Fruit fly (Drosophila melanogaster): Measurements from ENCODE around the gene ChAT.

ChAT gene

dm6 chr3R:18738086-18738485 lies 32.8 kb downstream of the ChAT start (continued):
- TF ChIP-seq lbe (GFP tag; optimal IDR thresholded peaks at IDR 0.05) (no peak), kni (GFP tag; optimal IDR thresholded peaks at IDR 0.05) (no peak), chif (GFP tag; optimal IDR thresholded peaks at IDR 0.05) (no peak), H15 (GFP tag; IDR thresholded peaks at IDR 0.05) (peak; percentile 34; the same call in 1 of the 3 replicates), run (tag; optimal IDR thresholded peaks at IDR 0.05) (no peak), tin (GFP tag; optimal IDR thresholded peaks at IDR 0.05) (no peak), CG1233 (GFP tag; optimal IDR thresholded peaks at IDR 0.05) (no peak), CG10274 (GFP tag; optimal IDR thresholded peaks at IDR 0.05) (no peak), bcd (GFP tag; optimal IDR thresholded peaks at IDR 0.05) (no peak), CG8478 (optimal IDR thresholded peaks at IDR 0.05) (no peak), CG32767 (GFP tag; IDR thresholded peaks at IDR 0.05) (no peak), psq (GFP tag; optimal IDR thresholded peaks at IDR 0.05) (no peak), Chrac-16 (GFP tag; optimal IDR thresholded peaks at IDR 0.05) (no peak), Scr (GFP tag; IDR thresholded peaks at IDR 0.05; ENCODE audit: partially characterized antibody) (peak; percentile 52), Stat92E (GFP tag; optimal IDR thresholded peaks at IDR 0.05) (no peak), CG12236 (GFP tag; optimal IDR thresholded peaks at IDR 0.05) (no peak), CG11560 (tag; IDR thresholded peaks at IDR 0.05) (no peak), CG31441 (GFP tag; IDR thresholded peaks at IDR 0.05) (no peak), Hey (tag; optimal IDR thresholded peaks at IDR 0.05) (no peak)

DNA sequence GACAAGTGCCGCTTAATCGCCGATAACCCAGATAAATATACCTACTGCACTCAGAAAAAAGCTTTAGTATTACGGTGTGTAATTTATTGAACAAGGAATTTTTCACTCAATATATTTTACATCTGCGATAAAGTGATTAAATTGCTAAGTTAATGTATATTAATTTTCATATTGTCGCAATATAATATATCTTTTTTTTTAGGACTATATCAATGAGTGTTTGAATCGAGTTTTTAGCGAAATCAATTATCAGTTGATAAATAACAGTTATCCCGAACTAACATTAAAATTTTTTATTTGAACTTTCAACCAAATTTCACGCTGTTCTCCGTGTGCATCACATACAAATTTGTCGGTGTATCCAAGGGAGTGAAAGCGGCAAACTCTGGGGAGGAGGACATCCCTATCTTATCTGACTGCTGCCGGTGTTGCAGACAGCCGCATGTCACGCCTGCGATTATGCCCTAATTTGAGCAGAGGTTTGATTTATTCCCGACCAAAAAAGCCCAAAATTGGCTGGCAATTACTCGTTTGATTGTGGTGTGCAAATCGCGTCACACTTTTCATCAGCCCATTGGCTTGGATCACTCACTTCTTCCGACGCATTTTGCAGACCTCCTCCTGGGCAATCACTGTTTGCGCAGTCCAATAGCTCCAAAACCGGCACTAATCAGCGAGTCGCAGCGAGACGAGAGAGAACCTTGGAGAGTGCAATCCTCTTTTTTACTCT lies 33.6 kb downstream of the ChAT start:
- TF ChIP-seq CG7556 (GFP tag; optimal IDR thresholded peaks at IDR 0.05) (no peak), kah (GFP tag; optimal IDR thresholded peaks at IDR 0.05) (no peak), CG16815 (GFP tag; optimal IDR thresholded peaks at IDR 0.05) (no peak), Lpt (GFP tag; optimal IDR thresholded peaks at IDR 0.05) (no peak), crol (GFP tag; IDR thresholded peaks at IDR 0.05) (no peak), Sox102F (GFP tag; optimal IDR thresholded peaks at IDR 0.05) (peak; percentile 14), Med (GFP tag) (peak; percentile 25), psq (GFP tag; optimal IDR thresholded peaks at IDR 0.05) (no peak), mld (GFP tag; IDR thresholded peaks at IDR 0.05; ENCODE audit: partially characterized antibody) (no peak), fu2 (GFP tag; optimal IDR thresholded peaks at IDR 0.05) (no peak), amos (GFP tag; IDR thresholded peaks at IDR 0.05; ENCODE audit: partially characterized antibody) (no peak), CG10979 (tag; optimal IDR thresholded peaks at IDR 0.05) (peak; percentile 1), CG9609 (GFP tag; optimal IDR thresholded peaks at IDR 0.05) (no peak), Pdp1 (GFP tag; optimal IDR thresholded peaks at IDR 0.05) (no peak), hb (GFP tag; IDR thresholded peaks at IDR 0.05; ENCODE audit: partially characterized antibody) (0 out of 3 replicates have a peak, but pooled peaks have one; percentile 52), Fer1 (GFP tag; optimal IDR thresholded peaks at IDR 0.05) (no peak), Hr51 (GFP tag; optimal IDR thresholded peaks at IDR 0.05) (no peak), br (optimal IDR thresholded peaks at IDR 0.05) (no peak), CG5953 (GFP tag; IDR thresholded peaks at IDR 0.05) (no peak), bigmax (GFP tag; optimal IDR thresholded peaks at IDR 0.05) (no peak), CG2116 (GFP tag; optimal IDR thresholded peaks at IDR 0.05) (no peak), CG3995 (GFP tag; optimal IDR thresholded peaks at IDR 0.05) (peak; percentile 36), CG6654 (GFP tag; optimal IDR thresholded peaks at IDR 0.05) (peak; percentile 85), ken (GFP tag; IDR thresholded peaks at IDR 0.05) (no peak), sens (GFP tag) (peak; percentile 56), Nf-YA (GFP tag; IDR thresholded peaks at IDR 0.05) (no peak), D19B (GFP tag; optimal IDR thresholded peaks at IDR 0.05) (no peak), CG32772 (GFP tag; IDR thresholded peaks at IDR 0.05) (no peak), Trl (optimal IDR thresholded peaks at IDR 0.05) (peak in 1 of 2 experiments; percentile 36), Trl (GFP tag; optimal IDR thresholded peaks at IDR 0.05) (no peak), CG15514 (GFP tag; optimal IDR thresholded peaks at IDR 0.05) (no peak), lmd (GFP tag; IDR thresholded peaks at IDR 0.05) (no peak), Kr (GFP tag; optimal IDR thresholded peaks at IDR 0.05) (no peak)

All from whole organism, embryonic.